Worm (Caenorhabditis elegans) whole organism, L4/young adult: ENCODE data around the gene F21E9.2.

Experiments used
- W03F9.2 ChIP-seq: fragments of 150-350 bp; optimal IDR thresholded peaks from 2 replicates; lab custom pipeline; 2014; ENCODE audit warnings: missing biosample characterization, missing genetic modification characterization
- dao-5 ChIP-seq: sonication (generic microtip); optimal IDR thresholded peaks from 2 replicates; lab custom pipeline; 2016; ENCODE audit warnings: missing genotype, missing genetic modification characterization, moderate library complexity, missing compliant biosample characterization
- him-1 ChIP-seq: sonication (generic microtip); optimal IDR thresholded peaks from 2 replicates; lab custom pipeline; 2016; ENCODE audit warnings: missing genotype, missing genetic modification reagents, missing genetic modification characterization, missing compliant biosample characterization

ce11 chrX:1319708-1320107, 10.0 kb downstream of the F21E9.2 start:
- TF ChIP-seq him-1 (tag; lab: Kevin White, UChicago) = no peak
- no peak for TF ChIP-seq dao-5 (tag; lab: Kevin White, UChicago)
- TF ChIP-seq W03F9.2 (tag; lab: Kevin White, UChicago) = no peak
